Worm (Caenorhabditis elegans): ENCODE measurements around the gene T04G9.6.

DNA sequence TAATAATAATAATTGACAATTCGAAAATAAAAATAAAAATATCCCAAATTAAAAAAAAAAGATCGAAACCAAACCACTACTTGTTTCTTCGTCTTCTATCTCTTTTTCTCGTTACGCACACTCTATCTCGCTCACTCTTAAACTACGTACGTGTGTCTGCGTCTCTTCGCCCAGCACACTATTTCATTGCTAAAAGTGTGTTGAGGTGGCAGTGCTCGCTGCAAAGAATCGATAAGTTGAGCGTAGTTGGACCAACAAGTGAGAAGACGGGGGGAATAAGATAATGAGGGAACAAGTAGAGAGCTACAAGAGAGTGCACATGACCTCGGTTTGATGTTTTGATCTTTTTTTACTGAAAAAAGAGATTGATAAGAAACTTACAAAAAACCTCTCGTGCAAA is 41.2 kb upstream of the T04G9.6 start:
- TF ChIP-seq let-526 (GFP tag; IDR thresholded peaks at IDR 0.05): no peak
- TF ChIP-seq F49E8.2 (tag; optimal IDR thresholded peaks at IDR 0.05; ENCODE audit: insufficient read depth): no peak
- TF ChIP-seq dox-1 (GFP tag; IDR thresholded peaks at IDR 0.05): no peak
- no peak for TF ChIP-seq F57A8.1 (GFP tag; optimal IDR thresholded peaks at IDR 0.05)
- no peak for TF ChIP-seq F23B12.7 (tag; optimal IDR thresholded peaks at IDR 0.05; ENCODE audit: insufficient read depth)
- no peak for TF ChIP-seq efl-1 (GFP tag; optimal IDR thresholded peaks at IDR 0.05)
- no peak for TF ChIP-seq hrde-1 (tag; optimal IDR thresholded peaks at IDR 0.05; ENCODE audit: borderline replicate concordance)
- 0 out of 2 replicates have a peak, but pooled peaks have one; percentile 39 for TF ChIP-seq Y53G8AR.9 (GFP tag; conservative IDR thresholded peaks at IDR 0.05)
- TF ChIP-seq lir-1 (GFP tag; conservative IDR thresholded peaks at IDR 0.05): no peak
- no peak for TF ChIP-seq snpc-4 (GFP tag; optimal IDR thresholded peaks at IDR 0.05)
- TF ChIP-seq snpc-4 (tag; optimal IDR thresholded peaks at IDR 0.05): no peak
- TF ChIP-seq sptf-2 (GFP tag; optimal IDR thresholded peaks at IDR 0.05): no peak
- no peak for TF ChIP-seq unc-62 (GFP tag; optimal IDR thresholded peaks at IDR 0.05)
- TF ChIP-seq nfya-2 (GFP tag; IDR thresholded peaks at IDR 0.05): no peak
- no peak for TF ChIP-seq F10E7.11 (tag; optimal IDR thresholded peaks at IDR 0.05)

Measured in whole organism, young adult.